Worm (Caenorhabditis elegans): ENCODE results near the gene ptr-20.
"Not testable (repeated sequence)": the region's sequence is repeated elsewhere in the genome, so short reads cannot be mapped to it uniquely, and the experiment has no call there.

Gene ptr-20

ce11 chrII:15157880-15158279, at the start of gene ptr-20:
ptr-20 (plus strand) TSS chrII:15158180.
- TF ChIP-seq dao-5 (tag; optimal IDR thresholded peaks at IDR 0.05) (no peak), W03F9.2 (tag; optimal IDR thresholded peaks at IDR 0.05) (no peak), him-1 (tag; optimal IDR thresholded peaks at IDR 0.05) (no peak)

- no peak for TF ChIP-seq dao-5 (tag; optimal IDR thresholded peaks at IDR 0.05)
- no peak for TF ChIP-seq him-1 (tag; optimal IDR thresholded peaks at IDR 0.05)
- no peak for TF ChIP-seq W03F9.2 (tag; optimal IDR thresholded peaks at IDR 0.05)
These were observed 48.1 kb upstream of the ptr-20 start, which contains the start of gene Y53F4B.39 for ce11 chrII:15109844-15110243. Y53F4B.39 (plus strand) TSS chrII:15110144.

- TF ChIP-seq W03F9.2 (tag; optimal IDR thresholded peaks at IDR 0.05) = no peak
- no peak for TF ChIP-seq him-1 (tag; optimal IDR thresholded peaks at IDR 0.05)
- TF ChIP-seq dao-5 (tag; optimal IDR thresholded peaks at IDR 0.05) = no peak
These were observed 46.6 kb upstream of the ptr-20 start for ce11 chrII:15111352-15111751.

ce11 chrII:15119537-15120360, 38.2 kb upstream of the ptr-20 start, which contains the start of gene arp-1:
arp-1 (plus strand) TSS chrII:15120301.
- TF ChIP-seq dao-5 (tag; optimal IDR thresholded peaks at IDR 0.05) (no peak), W03F9.2 (tag; optimal IDR thresholded peaks at IDR 0.05) (peak; percentile 24), him-1 (tag; optimal IDR thresholded peaks at IDR 0.05) (no peak)

- TF ChIP-seq W03F9.2 (tag; optimal IDR thresholded peaks at IDR 0.05) (no peak), him-1 (tag; optimal IDR thresholded peaks at IDR 0.05) (no peak), dao-5 (tag; optimal IDR thresholded peaks at IDR 0.05) (no peak)
These were observed 33.8 kb upstream of the ptr-20 start, which contains the start of gene Y53F4B.23 for ce11 chrII:15124193-15124592. Y53F4B.23 (plus strand) TSS chrII:15124504.

ce11 chrII:15130512-15130911, 27.5 kb upstream of the ptr-20 start, which contains the start of gene Y53F4B.62:
Y53F4B.62 (minus strand) TSS chrII:15130612.
- TF ChIP-seq W03F9.2 (tag; optimal IDR thresholded peaks at IDR 0.05) = no peak
- TF ChIP-seq dao-5 (tag; optimal IDR thresholded peaks at IDR 0.05) = no peak
- no peak for TF ChIP-seq him-1 (tag; optimal IDR thresholded peaks at IDR 0.05)

- no peak for TF ChIP-seq W03F9.2 (tag; optimal IDR thresholded peaks at IDR 0.05)
- TF ChIP-seq him-1 (tag; optimal IDR thresholded peaks at IDR 0.05) = no peak
- TF ChIP-seq dao-5 (tag; optimal IDR thresholded peaks at IDR 0.05) = no peak
These were observed 23.6 kb upstream of the ptr-20 start, which contains the start of gene Y53F4B.24 for ce11 chrII:15134332-15134731. Y53F4B.24 (minus strand) TSS chrII:15134432.

ce11 chrII:15135886-15136285, 22.1 kb upstream of the ptr-20 start, which contains the start of gene Y53F4B.25:
Y53F4B.25 (plus strand) TSS chrII:15136186.
- no peak for TF ChIP-seq dao-5 (tag; optimal IDR thresholded peaks at IDR 0.05)
- no peak for TF ChIP-seq W03F9.2 (tag; optimal IDR thresholded peaks at IDR 0.05)
- no peak for TF ChIP-seq him-1 (tag; optimal IDR thresholded peaks at IDR 0.05)

- not testable (repeated sequence) for TF ChIP-seq him-1, dao-5, W03F9.2 (tag; optimal IDR thresholded peaks at IDR 0.05)
These were observed 17.1 kb upstream of the ptr-20 start, which contains the start of gene Y53F4B.26 for ce11 chrII:15140881-15141280. Y53F4B.26 (minus strand) TSS chrII:15140981.

ce11 chrII:15143729-15144128, 14.3 kb upstream of the ptr-20 start:
- no peak for TF ChIP-seq him-1 (tag; optimal IDR thresholded peaks at IDR 0.05)
- no peak for TF ChIP-seq dao-5 (tag; optimal IDR thresholded peaks at IDR 0.05)
- no peak for TF ChIP-seq W03F9.2 (tag; optimal IDR thresholded peaks at IDR 0.05)

- TF ChIP-seq W03F9.2 (tag; optimal IDR thresholded peaks at IDR 0.05) = no peak
- no peak for TF ChIP-seq dao-5 (tag; optimal IDR thresholded peaks at IDR 0.05)
- TF ChIP-seq him-1 (tag; optimal IDR thresholded peaks at IDR 0.05) = no peak
These were observed 12.4 kb upstream of the ptr-20 start, which contains the start of gene Y53F4B.27 for ce11 chrII:15145594-15145993. Y53F4B.27 (plus strand) TSS chrII:15145894.

- no peak for TF ChIP-seq dao-5 (tag; optimal IDR thresholded peaks at IDR 0.05)
- TF ChIP-seq him-1 (tag; optimal IDR thresholded peaks at IDR 0.05) = no peak
- TF ChIP-seq W03F9.2 (tag; optimal IDR thresholded peaks at IDR 0.05) = no peak
These were observed 9.5 kb upstream of the ptr-20 start for ce11 chrII:15148442-15148841.

ce11 chrII:15158364-15158763, 384 bp downstream of the ptr-20 start:
- TF ChIP-seq W03F9.2 (tag; optimal IDR thresholded peaks at IDR 0.05) = no peak
- TF ChIP-seq dao-5 (tag; optimal IDR thresholded peaks at IDR 0.05) = no peak
- no peak for TF ChIP-seq him-1 (tag; optimal IDR thresholded peaks at IDR 0.05)

ce11 chrII:15164453-15164852, 6.5 kb downstream of the ptr-20 start, which contains the start of gene gst-26:
gst-26 (minus strand) TSS chrII:15164553.
- no peak for TF ChIP-seq dao-5 (tag; optimal IDR thresholded peaks at IDR 0.05)
- no peak for TF ChIP-seq W03F9.2 (tag; optimal IDR thresholded peaks at IDR 0.05)
- TF ChIP-seq him-1 (tag; optimal IDR thresholded peaks at IDR 0.05) = no peak
